Worm (Caenorhabditis elegans) whole organism, late embryonic: ENCODE results near the gene Y116A8C.33.

Experiments used
- elt-2 ChIP-seq: sonication (generic microtip); optimal IDR thresholded peaks from 2 replicates; lab custom pipeline; 2016; ENCODE audit warnings: missing genetic modification reagents, missing genetic modification characterization, missing compliant biosample characterization
- lim-6 ChIP-seq: sonication (generic microtip); optimal IDR thresholded peaks from 2 replicates; lab custom pipeline; 2016; ENCODE audit warnings: missing genetic modification characterization, missing compliant biosample characterization
- unc-86 ChIP-seq: sonication (generic microtip); optimal IDR thresholded peaks from 2 replicates; lab custom pipeline; 2016; ENCODE audit warnings: missing genetic modification characterization, missing compliant biosample characterization

ce11 chrIV:17103116-17103515 lies 8.8 kb upstream of the Y116A8C.33 start:
- TF ChIP-seq elt-2 (tag; lab: Kevin White, UChicago) (no peak), unc-86 (tag; lab: Kevin White, UChicago) (no peak), lim-6 (tag; lab: Kevin White, UChicago) (no peak)
